Fruit fly (Drosophila melanogaster): ENCODE measurements around the gene CG34437.

CG34437 gene

DNA sequence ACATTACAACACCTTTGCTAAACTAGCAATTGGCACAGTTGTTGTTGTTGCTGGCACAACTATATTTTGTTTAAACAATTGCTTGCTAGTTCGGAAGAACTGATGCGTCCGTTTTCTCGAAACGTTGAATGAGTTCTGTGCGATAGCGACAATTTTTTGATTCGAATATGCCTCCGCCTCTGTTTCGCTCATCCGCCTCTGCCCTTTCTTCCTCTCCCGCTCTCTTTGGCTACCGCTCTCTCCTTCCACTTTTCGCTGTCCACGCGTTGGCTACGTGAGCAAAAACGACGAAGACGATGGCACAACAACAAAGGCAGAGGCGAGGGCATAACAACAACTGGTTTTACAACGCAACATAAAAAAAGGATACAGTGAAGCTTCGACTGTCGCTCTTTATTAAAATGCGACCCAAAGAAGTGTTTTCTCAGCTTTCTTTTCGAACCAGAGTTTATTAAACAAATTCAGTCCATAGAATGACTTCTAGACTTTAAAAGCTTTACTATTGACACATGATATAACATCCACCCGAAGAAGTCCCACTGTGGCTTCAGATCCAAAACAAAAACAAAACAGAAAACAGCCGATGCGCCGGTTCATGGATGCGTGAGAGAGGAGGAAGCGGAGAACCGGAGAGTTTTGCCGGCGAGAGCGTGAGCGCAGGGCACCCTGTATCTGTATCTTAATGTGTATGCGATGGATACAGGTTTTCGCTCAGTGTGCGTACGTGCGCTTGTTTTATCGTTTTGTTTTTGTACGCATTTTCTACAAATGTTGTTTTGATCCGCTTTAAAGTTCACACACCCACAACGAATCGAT lies 42.8 kb downstream of the CG34437 start (continued):
- TF ChIP-seq CG18476 (GFP tag; optimal IDR thresholded peaks at IDR 0.05) (peak; percentile 99), Kr (GFP tag; optimal IDR thresholded peaks at IDR 0.05) (peak; percentile 91), CG13424 (tag; optimal IDR thresholded peaks at IDR 0.05) (peak; percentile 99), CG32772 (GFP tag; IDR thresholded peaks at IDR 0.05) (no peak), sima (GFP tag; optimal IDR thresholded peaks at IDR 0.05) (peak; percentile 99), CG12219 (GFP tag; optimal IDR thresholded peaks at IDR 0.05) (peak; percentile 99), CG42726 (GFP tag; IDR thresholded peaks at IDR 0.05; ENCODE audit: partially characterized antibody) (no peak), CG14014 (GFP tag; IDR thresholded peaks at IDR 0.05) (no peak), MBD-R2 (GFP tag; IDR thresholded peaks at IDR 0.05) (no peak), croc (GFP tag; conservative IDR thresholded peaks at IDR 0.05) (peak; percentile 98), CG7987 (GFP tag; optimal IDR thresholded peaks at IDR 0.05) (peak; percentile 100), CG30431 (GFP tag; optimal IDR thresholded peaks at IDR 0.05) (peak; percentile 99), CG10543 (GFP tag; optimal IDR thresholded peaks at IDR 0.05) (peak; percentile 100), CG17328 (GFP tag; IDR thresholded peaks at IDR 0.05) (no peak), CG10366 (GFP tag; IDR thresholded peaks at IDR 0.05) (no peak), Nf-YA (GFP tag; IDR thresholded peaks at IDR 0.05) (no peak), zfh1 (GFP tag; IDR thresholded peaks at IDR 0.05) (no peak), CG17186 (GFP tag; optimal IDR thresholded peaks at IDR 0.05) (peak; percentile 95), CG14965 (GFP tag; optimal IDR thresholded peaks at IDR 0.05; ENCODE audit: borderline replicate concordance) (peak; percentile 93), seq (GFP tag; IDR thresholded peaks at IDR 0.05) (no peak), CG4360 (GFP tag; IDR thresholded peaks at IDR 0.05) (no peak), tio (GFP tag; optimal IDR thresholded peaks at IDR 0.05) (peak; percentile 100), so (GFP tag; IDR thresholded peaks at IDR 0.05) (no peak), CG2120 (GFP tag; optimal IDR thresholded peaks at IDR 0.05) (peak; percentile 100), crc (GFP tag; optimal IDR thresholded peaks at IDR 0.05) (peak; percentile 100), CG14441 (GFP tag; IDR thresholded peaks at IDR 0.05) (no peak), pros (GFP tag; optimal IDR thresholded peaks at IDR 0.05) (peak; percentile 93), hkb (optimal IDR thresholded peaks at IDR 0.05) (no peak), hkb (GFP tag; IDR thresholded peaks at IDR 0.05) (no peak), CG30020 (tag; optimal IDR thresholded peaks at IDR 0.05) (peak; percentile 90), CG7963 (GFP tag; IDR thresholded peaks at IDR 0.05; ENCODE audit: partially characterized antibody) (no peak), NK7.1 (GFP tag; optimal IDR thresholded peaks at IDR 0.05) (peak; percentile 99), zen (tag; optimal IDR thresholded peaks at IDR 0.05) (peak; percentile 99), repo (GFP tag; optimal IDR thresholded peaks at IDR 0.05) (peak; percentile 99), CG34224 (GFP tag; IDR thresholded peaks at IDR 0.05; ENCODE audit: partially characterized antibody) (no peak), CG11398 (GFP tag; optimal IDR thresholded peaks at IDR 0.05) (peak; percentile 99), peb (GFP tag; IDR thresholded peaks at IDR 0.05) (no peak), CG17612 (GFP tag; IDR thresholded peaks at IDR 0.05) (no peak), CG10274 (GFP tag; optimal IDR thresholded peaks at IDR 0.05) (peak; percentile 96), disco-r (GFP tag; optimal IDR thresholded peaks at IDR 0.05) (peak; percentile 99), CG17361 (GFP tag; IDR thresholded peaks at IDR 0.05) (no peak), CG9215 (GFP tag; IDR thresholded peaks at IDR 0.05) (no peak), Sry-β (GFP tag; optimal IDR thresholded peaks at IDR 0.05) (peak; percentile 74), lmd (GFP tag; IDR thresholded peaks at IDR 0.05) (no peak), ap (GFP tag; IDR thresholded peaks at IDR 0.05) (no peak), CG12155 (GFP tag; optimal IDR thresholded peaks at IDR 0.05) (peak; percentile 99), CG8089 (GFP tag; optimal IDR thresholded peaks at IDR 0.05) (peak; percentile 99), H15 (GFP tag; IDR thresholded peaks at IDR 0.05) (no peak), CG1647 (GFP tag; optimal IDR thresholded peaks at IDR 0.05) (peak; percentile 99), sqz (GFP tag; optimal IDR thresholded peaks at IDR 0.05) (peak; percentile 100), wek (GFP tag; optimal IDR thresholded peaks at IDR 0.05) (peak; percentile 94)

All from whole organism, embryonic.